Worm (Caenorhabditis elegans) whole organism, L3 larva: ENCODE results near the gene cya-1.

ENCODE experiments used
- ZK546.5 ChIP-seq: sonication (generic microtip); optimal IDR thresholded peaks from 2 replicates; lab custom pipeline; 2017; ENCODE audit warnings: missing biosample characterization, missing genetic modification characterization
- aly-2 ChIP-seq: fragments of 150-350 bp; optimal IDR thresholded peaks from 2 replicates; lab custom pipeline; 2014; ENCODE audit warnings: missing biosample characterization, missing genetic modification characterization
- ama-1 ChIP-seq: fragments of 150-350 bp; optimal IDR thresholded peaks from 2 replicates; lab custom pipeline; 2018
- ceh-16 ChIP-seq: sonication (generic microtip); optimal IDR thresholded peaks from 2 replicates; lab custom pipeline; 2017; ENCODE audit warnings: missing biosample characterization, missing genetic modification characterization
- ceh-82 ChIP-seq: fragments of 150-350 bp; optimal IDR thresholded peaks from 2 replicates; lab custom pipeline; 2014; ENCODE audit warnings: missing biosample characterization, missing genetic modification characterization
- ceh-9 ChIP-seq: sonication (generic microtip); optimal IDR thresholded peaks from 2 replicates; lab custom pipeline; 2018; ENCODE audit warnings: missing biosample characterization, missing genetic modification characterization
- daf-12 ChIP-seq: fragments of 150-350 bp; optimal IDR thresholded peaks from 2 replicates; lab custom pipeline; 2014; ENCODE audit warnings: missing biosample characterization, missing genetic modification reagents, missing genetic modification characterization
- egl-27 ChIP-seq: sonication (generic microtip); optimal IDR thresholded peaks from 4 replicates; lab custom pipeline; 2017; ENCODE audit warnings: missing biosample characterization, missing genetic modification reagents, missing genetic modification characterization
- egl-5 ChIP-seq: fragments of 150-350 bp; optimal IDR thresholded peaks from 2 replicates; lab custom pipeline; 2017; ENCODE audit warnings: missing biosample characterization, missing genetic modification reagents, missing genetic modification characterization, inconsistent platforms
- elt-2 ChIP-seq: sonication (generic microtip); optimal IDR thresholded peaks from 2 replicates; lab custom pipeline; 2016; ENCODE audit warnings: missing genetic modification reagents, mild to moderate bottlenecking, missing genetic modification characterization, missing compliant biosample characterization
- elt-3 ChIP-seq, 3 experiments: fragments of 150-350 bp in 1 of 3; sonication (generic microtip) in 2 of 3; optimal IDR thresholded peaks; 2 replicates in 2 of 3; 4 replicates in 1 of 3; lab custom pipeline; 2014 to 2017; ENCODE audit warnings: missing biosample characterization in 3 of 3, missing genetic modification characterization in 3 of 3
- fkh-2 ChIP-seq: fragments of 150-350 bp; optimal IDR thresholded peaks from 2 replicates; lab custom pipeline; 2014; ENCODE audit warnings: missing biosample characterization, missing genetic modification reagents, missing genetic modification characterization
- fos-1 ChIP-seq: fragments of 150-350 bp; optimal IDR thresholded peaks from 2 replicates; lab custom pipeline; 2014; ENCODE audit warnings: missing biosample characterization, missing genetic modification characterization
- hmg-11 ChIP-seq: sonication (generic microtip); optimal IDR thresholded peaks from 2 replicates; lab custom pipeline; 2016; ENCODE audit warnings: missing genetic modification characterization, missing compliant biosample characterization
- lin-15B ChIP-seq: fragments of 150-350 bp; optimal IDR thresholded peaks from 2 replicates; lab custom pipeline; 2014; ENCODE audit warnings: missing biosample characterization, missing genetic modification characterization
- lsy-12 ChIP-seq: sonication (generic microtip); optimal IDR thresholded peaks from 2 replicates; lab custom pipeline; 2016; ENCODE audit warnings: mild to moderate bottlenecking, missing genetic modification characterization, missing compliant biosample characterization
- mdl-1 ChIP-seq: fragments of 150-350 bp; optimal IDR thresholded peaks from 2 replicates; lab custom pipeline; 2014; ENCODE audit warnings: missing biosample characterization, missing genetic modification characterization
- mml-1 ChIP-seq: fragments of 150-350 bp; sonication (generic microtip); optimal IDR thresholded peaks from 3 replicates; lab custom pipeline; 2014; ENCODE audit warnings: missing biosample characterization, missing genetic modification characterization
- nfya-1 ChIP-seq: sonication (generic microtip); optimal IDR thresholded peaks from 2 replicates; lab custom pipeline; 2017; ENCODE audit warnings: missing genetic modification characterization, mild to moderate bottlenecking, missing compliant biosample characterization, antibody characterized with exemption, moderate library complexity; ENCODE audit not compliant: insufficient read depth
- nhr-11 ChIP-seq: fragments of 150-350 bp; optimal IDR thresholded peaks from 2 replicates; lab custom pipeline; 2014; ENCODE audit warnings: missing biosample characterization, missing genetic modification characterization
- nhr-12 ChIP-seq: fragments of 150-350 bp; optimal IDR thresholded peaks from 2 replicates; lab custom pipeline; 2014; ENCODE audit warnings: missing biosample characterization, missing genetic modification characterization
- nhr-25 ChIP-seq: sonication (generic microtip); optimal IDR thresholded peaks from 2 replicates; lab custom pipeline; 2017; ENCODE audit warnings: missing biosample characterization, missing genetic modification characterization
- nhr-28 ChIP-seq: fragments of 150-350 bp; optimal IDR thresholded peaks from 2 replicates; lab custom pipeline; 2014; ENCODE audit warnings: missing biosample characterization, missing genetic modification characterization
- nhr-43 ChIP-seq: sonication (generic microtip); optimal IDR thresholded peaks from 2 replicates; lab custom pipeline; 2016; ENCODE audit warnings: mild to moderate bottlenecking, missing genetic modification characterization, missing compliant biosample characterization; ENCODE audit not compliant: poor library complexity, severe bottlenecking
- nhr-67 ChIP-seq: fragments of 150-350 bp; optimal IDR thresholded peaks from 2 replicates; lab custom pipeline; 2014; ENCODE audit warnings: missing biosample characterization, missing genetic modification characterization
- nhr-77 ChIP-seq: fragments of 150-350 bp; optimal IDR thresholded peaks from 2 replicates; lab custom pipeline; 2014; ENCODE audit warnings: missing biosample characterization, missing genetic modification characterization
- pha-4 ChIP-seq: fragments of 150-350 bp; optimal IDR thresholded peaks from 2 replicates; lab custom pipeline; 2014; ENCODE audit warnings: missing biosample characterization, missing genetic modification reagents, missing genetic modification characterization
- pqm-1 ChIP-seq: fragments of 150-350 bp; optimal IDR thresholded peaks from 2 replicates; lab custom pipeline; 2017; ENCODE audit warnings: missing biosample characterization, missing genetic modification characterization, inconsistent platforms
- skn-1 ChIP-seq: fragments of 150-350 bp; optimal IDR thresholded peaks from 2 replicates; lab custom pipeline; 2014; ENCODE audit warnings: missing biosample characterization, missing genetic modification characterization
- snpc-4 ChIP-seq: fragments of 150-350 bp; optimal IDR thresholded peaks from 2 replicates; lab custom pipeline; 2014; ENCODE audit warnings: missing biosample characterization, missing genetic modification characterization
- tbx-2 ChIP-seq: sonication (generic microtip); optimal IDR thresholded peaks from 2 replicates; lab custom pipeline; 2016; ENCODE audit warnings: mild to moderate bottlenecking, missing genetic modification characterization, missing compliant biosample characterization
- unc-39 ChIP-seq: sonication (generic microtip); optimal IDR thresholded peaks from 4 replicates; lab custom pipeline; 2017; ENCODE audit warnings: missing biosample characterization, missing genetic modification characterization
- unc-62 ChIP-seq: fragments of 150-350 bp; sonication (generic microtip); optimal IDR thresholded peaks from 4 replicates; lab custom pipeline; 2014; ENCODE audit warnings: missing biosample characterization, missing genetic modification reagents, missing genetic modification characterization
- zag-1 ChIP-seq: fragments of 150-350 bp; optimal IDR thresholded peaks from 2 replicates; lab custom pipeline; 2014; ENCODE audit warnings: missing biosample characterization, missing genetic modification characterization
- ztf-11 ChIP-seq: fragments of 150-350 bp; optimal IDR thresholded peaks from 2 replicates; lab custom pipeline; 2014; ENCODE audit warnings: missing biosample characterization, missing genetic modification characterization
- ztf-4 ChIP-seq: fragments of 150-350 bp; optimal IDR thresholded peaks from 2 replicates; lab custom pipeline; 2014; ENCODE audit warnings: missing biosample characterization, missing genetic modification characterization

The cya-1 gene

ce11 chrIII:9083118-9083517 lies 26.0 kb downstream of the cya-1 start:
- TF ChIP-seq nhr-28 (tag; lab: Kevin White, UChicago) = no peak
- no peak for TF ChIP-seq nhr-67
- TF ChIP-seq lin-15B = no peak
- peak; percentile 72 for TF ChIP-seq egl-5 (tag; lab: Kevin White, UChicago)
- TF ChIP-seq fos-1 (tag; lab: Kevin White, UChicago) = no peak
- TF ChIP-seq nhr-25 (tag; lab: Kevin White, UChicago) = no peak
- no peak for TF ChIP-seq ceh-9 (tag; lab: Kevin White, UChicago)
- no peak for TF ChIP-seq mml-1
- no peak for TF ChIP-seq ztf-11 (tag; lab: Kevin White, UChicago)
- no peak for TF ChIP-seq lsy-12 (tag; lab: Kevin White, UChicago)
- no peak for TF ChIP-seq daf-12 (tag; lab: Kevin White, UChicago)
- no peak for TF ChIP-seq snpc-4 (tag; lab: Kevin White, UChicago)
- peak; percentile 15 for TF ChIP-seq nfya-1 (tag; lab: Kevin White, UChicago)
- no peak for TF ChIP-seq ZK546.5 (tag; lab: Kevin White, UChicago)
- no peak for TF ChIP-seq elt-3 (tag; optimal IDR thresholded peaks at IDR 0.05; lab: Kevin White, UChicago)
- no peak for TF ChIP-seq mdl-1 (tag; lab: Kevin White, UChicago)

- TF ChIP-seq ztf-4 (no peak), elt-2 (tag; lab: Kevin White, UChicago) (no peak), zag-1 (tag; lab: Kevin White, UChicago) (no peak), nhr-77 (tag; lab: Kevin White, UChicago) (no peak), nhr-12 (tag; lab: Kevin White, UChicago) (no peak), nhr-43 (tag; lab: Kevin White, UChicago) (no peak), unc-62 (GFP tag; lab: Kevin White, UChicago) (no peak), unc-39 (tag; lab: Kevin White, UChicago) (no peak), ceh-82 (tag; lab: Kevin White, UChicago) (no peak), fos-1 (tag; lab: Kevin White, UChicago) (no peak), fkh-2 (tag; lab: Kevin White, UChicago) (no peak), tbx-2 (no peak), egl-5 (tag; lab: Kevin White, UChicago) (no peak), nfya-1 (tag; lab: Kevin White, UChicago) (no peak), egl-27 (no peak), ama-1 (no peak), elt-3 (tag; optimal IDR thresholded peaks at IDR 0.05; lab: Kevin White, UChicago) (no peak), aly-2 (tag; lab: Kevin White, UChicago) (no peak)
These were observed 27.3 kb downstream of the cya-1 start, which contains the start of gene far-2 for ce11 chrIII:9081763-9082162. Gene far-2 (plus strand): TSS chrIII:9081828.

ce11 chrIII:9081055-9081454 lies 28.0 kb downstream of the cya-1 start, which contains the start of gene far-1:
Gene far-1 (minus strand): TSS chrIII:9081179.
- TF ChIP-seq nfya-1 (tag; lab: Kevin White, UChicago) (peak; percentile 31), daf-12 (tag; lab: Kevin White, UChicago) (no peak), ceh-82 (tag; lab: Kevin White, UChicago) (no peak), ztf-11 (tag; lab: Kevin White, UChicago) (no peak), nhr-25 (tag; lab: Kevin White, UChicago) (no peak)
- TF ChIP-seq, all 47 proteins: peak for 1

ce11 chrIII:9080127-9080526 lies 28.9 kb downstream of the cya-1 start:
- TF ChIP-seq egl-5 (tag; lab: Kevin White, UChicago) (peak; percentile 74), pqm-1 (tag; lab: Kevin White, UChicago) (no peak), ama-1 (peak; percentile 5), hmg-11 (tag; lab: Kevin White, UChicago) (no peak)

ce11 chrIII:9077708-9078107 lies 31.4 kb downstream of the cya-1 start, which contains the start of gene F02A9.1:
Gene F02A9.1 (minus strand): TSS chrIII:9077808.
- no peak for TF ChIP-seq unc-39 (tag; lab: Kevin White, UChicago)
- TF ChIP-seq skn-1 (tag; lab: Kevin White, UChicago) = no peak
- TF ChIP-seq egl-27 = no peak
- no peak for TF ChIP-seq nhr-67
- TF ChIP-seq aly-2 (tag; lab: Kevin White, UChicago) = no peak
- TF ChIP-seq nhr-25 (tag; lab: Kevin White, UChicago) = no peak
- TF ChIP-seq nhr-11 = no peak
- TF ChIP-seq ZK546.5 (tag; lab: Kevin White, UChicago) = no peak
- TF ChIP-seq ceh-16 (tag; lab: Kevin White, UChicago) = no peak
- TF ChIP-seq egl-5 (tag; lab: Kevin White, UChicago) = no peak
- TF ChIP-seq snpc-4 (tag; lab: Kevin White, UChicago) = no peak
- TF ChIP-seq pha-4 (tag; lab: Kevin White, UChicago) = no peak
- no peak for TF ChIP-seq ztf-4
